Worm (Caenorhabditis elegans) whole organism, early embryonic: ENCODE data around the gene Y40A1A.3.

ENCODE experiments used
- aly-1 ChIP-seq: sonication (generic microtip); optimal IDR thresholded peaks from 2 replicates; lab custom pipeline; 2016; ENCODE audit warnings: missing genetic modification characterization, missing compliant biosample characterization
- ama-1 ChIP-seq: fragments of 150-350 bp; optimal IDR thresholded peaks from 2 replicates; lab custom pipeline; 2014
- ceh-13 ChIP-seq: fragments of 200-800 bp; sonication (Bioruptor generic); optimal IDR thresholded peaks from 2 replicates; lab custom pipeline; 2018; ENCODE audit warnings: mild to moderate bottlenecking, missing genetic modification characterization, missing compliant biosample characterization
- ceh-36 ChIP-seq: sonication (generic microtip); optimal IDR thresholded peaks from 2 replicates; lab custom pipeline; 2016; ENCODE audit warnings: missing genetic modification characterization, inconsistent platforms, missing compliant biosample characterization
- flt-1 ChIP-seq: fragments of 200-800 bp; sonication (Bioruptor generic); IDR thresholded peaks from 2 replicates; pipeline ENCODE4 v1.3.6; 2022; ENCODE audit warnings: missing genetic modification characterization, missing compliant biosample characterization
- hmbx-1 ChIP-seq: sonication (generic microtip); optimal IDR thresholded peaks from 2 replicates; lab custom pipeline; 2016; ENCODE audit warnings: mild to moderate bottlenecking, missing genetic modification characterization, missing compliant biosample characterization
- hmg-4 ChIP-seq: fragments of 200-800 bp; sonication (Bioruptor generic); optimal IDR thresholded peaks from 2 replicates; lab custom pipeline; 2018; ENCODE audit warnings: mild to moderate bottlenecking, missing genetic modification characterization, missing compliant biosample characterization
- scrt-1 ChIP-seq: fragments of 200-800 bp; sonication (Bioruptor generic); IDR thresholded peaks from 2 replicates; pipeline ENCODE4 v1.3.6; 2022; ENCODE audit warnings: missing genetic modification characterization, missing compliant biosample characterization
- tbx-11 ChIP-seq: fragments of 200-800 bp; sonication (Bioruptor generic); IDR thresholded peaks from 2 replicates; pipeline ENCODE4 v1.3.6; 2022; ENCODE audit warnings: missing genetic modification characterization, missing compliant biosample characterization

- TF ChIP-seq ama-1 (lab: Kevin White, UChicago) = no peak
- no peak for TF ChIP-seq aly-1 (tag; lab: Kevin White, UChicago)
- TF ChIP-seq scrt-1 (GFP tag; lab: Robert Waterston, UW) = peak; percentile 67; the same call in 1 of the 2 replicates
- no peak for TF ChIP-seq ceh-36 (tag; lab: Kevin White, UChicago)
- 0 out of 2 replicates have a peak, but pooled peaks have one; percentile 20 for TF ChIP-seq tbx-11 (GFP tag; lab: Robert Waterston, UW)
- TF ChIP-seq hmbx-1 (tag; lab: Kevin White, UChicago) = no peak
- no peak for TF ChIP-seq hmg-4 (GFP tag; lab: Kevin White, UChicago)
- TF ChIP-seq ceh-13 (GFP tag; lab: Kevin White, UChicago) = no peak
- TF ChIP-seq flt-1 (GFP tag; lab: Robert Waterston, UW) = no peak
Measured at ce11 chrX:1998825-1999224, 991 bp upstream of the Y40A1A.3 start.
